Fruit fly (Drosophila melanogaster): Measurements from ENCODE around the gene CG13445.

dm6 chr3L:15791072-15791471 lies 18.2 kb upstream of the CG13445 start:
- no peak for TF ChIP-seq CG14050 (GFP tag; IDR thresholded peaks at IDR 0.05)
- TF ChIP-seq Elba2 (GFP tag; optimal IDR thresholded peaks at IDR 0.05): no peak
- TF ChIP-seq CG2712 (tag; optimal IDR thresholded peaks at IDR 0.05): no peak
- no peak for TF ChIP-seq lab (GFP tag; optimal IDR thresholded peaks at IDR 0.05)
- no peak for TF ChIP-seq ttk (GFP tag; IDR thresholded peaks at IDR 0.05)
- TF ChIP-seq trh (GFP tag; optimal IDR thresholded peaks at IDR 0.05): no peak
- TF ChIP-seq ci (GFP tag; IDR thresholded peaks at IDR 0.05): no peak
- TF ChIP-seq CG13296 (GFP tag; optimal IDR thresholded peaks at IDR 0.05): no peak
- TF ChIP-seq Hr78 (GFP tag; optimal IDR thresholded peaks at IDR 0.05): no peak
- no peak for TF ChIP-seq CG14860 (GFP tag; IDR thresholded peaks at IDR 0.05; ENCODE audit: partially characterized antibody)
- no peak for TF ChIP-seq CG17802 (tag; optimal IDR thresholded peaks at IDR 0.05)
